Fruit fly (Drosophila melanogaster) whole organism, embryonic: ENCODE measurements around the gene CG10863.

Experiments used
- Atf3 ChIP-seq: fragments of 200-800 bp; sonication (Bioruptor generic); optimal IDR thresholded peaks from 3 replicates; lab custom pipeline; 2016; ENCODE audit warnings: missing biosample characterization, missing genetic modification characterization
- B-H1 ChIP-seq: fragments of 200-800 bp; sonication (Bioruptor generic); IDR thresholded peaks from 3 replicates; pipeline ENCODE4 v1.3.6; 2022; ENCODE audit warnings: missing biosample characterization, missing genetic modification characterization
- CG1024 ChIP-seq: fragments of 200-800 bp; sonication (Bioruptor generic); IDR thresholded peaks from 2 replicates; pipeline ENCODE4 v1.3.6; 2022; ENCODE audit warnings: missing biosample characterization, missing genetic modification characterization
- CG10321 ChIP-seq: fragments of 200-800 bp; sonication (Bioruptor generic); IDR thresholded peaks from 2 replicates; pipeline ENCODE4 v1.3.6; 2022; ENCODE audit warnings: missing biosample characterization, missing genetic modification characterization
- CG12071 ChIP-seq: fragments of 200-800 bp; sonication (Bioruptor generic); optimal IDR thresholded peaks from 3 replicates; lab custom pipeline; 2018; ENCODE audit warnings: missing biosample characterization, mild to moderate bottlenecking, missing genetic modification characterization
- CG12236 ChIP-seq: fragments of 200-800 bp; sonication (Bioruptor generic); optimal IDR thresholded peaks from 2 replicates; lab custom pipeline; 2016; ENCODE audit warnings: missing biosample characterization, missing genetic modification characterization
- CG1529 ChIP-seq: fragments of 200-800 bp; sonication (Bioruptor generic); optimal IDR thresholded peaks from 3 replicates; lab custom pipeline; 2018; ENCODE audit warnings: missing biosample characterization, missing genetic modification characterization
- CG17361 ChIP-seq: fragments of 200-800 bp; sonication (Bioruptor generic); IDR thresholded peaks from 3 replicates; pipeline ENCODE4 v1.3.6; 2022; ENCODE audit warnings: missing biosample characterization, missing genetic modification characterization
- CG17568 ChIP-seq: fragments of 200-800 bp; sonication (Bioruptor generic); optimal IDR thresholded peaks from 2 replicates; lab custom pipeline; 2018; ENCODE audit warnings: missing biosample characterization, mild to moderate bottlenecking, missing genetic modification characterization, moderate library complexity
- CG17829 ChIP-seq: fragments of 200-800 bp; optimal IDR thresholded peaks from 2 replicates; lab custom pipeline; 2019; ENCODE audit warnings: missing biosample characterization, mild to moderate bottlenecking, missing genetic modification characterization, moderate library complexity
- CG18262 ChIP-seq: fragments of 200-800 bp; optimal IDR thresholded peaks from 3 replicates; lab custom pipeline; 2019; ENCODE audit warnings: missing biosample characterization, mild to moderate bottlenecking, missing genetic modification characterization, moderate library complexity
- CG18764 ChIP-seq: fragments of 200-800 bp; sonication (Bioruptor generic); optimal IDR thresholded peaks from 3 replicates; lab custom pipeline; 2016; ENCODE audit warnings: missing biosample characterization, missing genetic modification characterization
- CG2120 ChIP-seq: fragments of 200-800 bp; sonication (Bioruptor generic); optimal IDR thresholded peaks from 3 replicates; lab custom pipeline; 2016; ENCODE audit warnings: missing biosample characterization, missing genetic modification characterization
- CG31365 ChIP-seq: fragments of 200-800 bp; sonication (Bioruptor generic); optimal IDR thresholded peaks from 2 replicates; lab custom pipeline; 2018; ENCODE audit warnings: missing biosample characterization, mild to moderate bottlenecking, missing genetic modification characterization
- CG3847 ChIP-seq: fragments of 200-800 bp; sonication (Bioruptor generic); IDR thresholded peaks from 2 replicates; pipeline ENCODE4 v1.3.6; 2022; ENCODE audit warnings: missing biosample characterization, missing genetic modification characterization
- CG4707 ChIP-seq: fragments of 200-800 bp; sonication (Bioruptor generic); optimal IDR thresholded peaks from 2 replicates; lab custom pipeline; 2018; ENCODE audit warnings: missing biosample characterization, mild to moderate bottlenecking, missing genetic modification characterization, moderate library complexity
- CG4820 ChIP-seq: fragments of 200-800 bp; sonication (Bioruptor generic); optimal IDR thresholded peaks from 3 replicates; lab custom pipeline; 2016; ENCODE audit warnings: missing biosample characterization, missing genetic modification characterization
- CG5953 ChIP-seq: fragments of 200-800 bp; sonication (Bioruptor generic); IDR thresholded peaks from 2 replicates; pipeline ENCODE4 v1.3.6; 2022; ENCODE audit warnings: missing biosample characterization, missing genetic modification characterization
- CG7271 ChIP-seq: fragments of 200-800 bp; sonication (Bioruptor generic); optimal IDR thresholded peaks from 2 replicates; lab custom pipeline; 2018; ENCODE audit warnings: missing biosample characterization, mild to moderate bottlenecking, missing genetic modification characterization, moderate library complexity
- CG9932 ChIP-seq: fragments of 200-800 bp; sonication (Bioruptor generic); IDR thresholded peaks from 2 replicates; pipeline ENCODE4 v1.3.6; 2022; ENCODE audit warnings: missing biosample characterization, missing genetic modification characterization
- CHES-1-like ChIP-seq: fragments of 200-800 bp; sonication (Bioruptor generic); optimal IDR thresholded peaks from 2 replicates; lab custom pipeline; 2016; ENCODE audit warnings: missing biosample characterization, missing genetic modification characterization
- Dek ChIP-seq: fragments of 200-800 bp; sonication (Bioruptor generic); optimal IDR thresholded peaks from 3 replicates; lab custom pipeline; 2019; ENCODE audit warnings: missing biosample characterization, mild to moderate bottlenecking, missing genetic modification characterization, moderate library complexity
- Drgx ChIP-seq: fragments of 200-800 bp; sonication (Bioruptor generic); IDR thresholded peaks from 2 replicates; pipeline ENCODE4 v1.3.6; 2022; ENCODE audit warnings: missing biosample characterization, missing genetic modification characterization
- E2f1 ChIP-seq: fragments of 200-800 bp; sonication (Bioruptor generic); IDR thresholded peaks from 2 replicates; pipeline ENCODE4 v1.3.6; 2022; ENCODE audit warnings: missing biosample characterization, missing genetic modification characterization
- Fer1 ChIP-seq: fragments of 200-800 bp; sonication (Bioruptor generic); optimal IDR thresholded peaks from 2 replicates; lab custom pipeline; 2017; ENCODE audit warnings: missing biosample characterization, mild to moderate bottlenecking, missing genetic modification characterization
- Hr3 ChIP-seq: fragments of 200-800 bp; sonication (Bioruptor generic); optimal IDR thresholded peaks from 3 replicates; lab custom pipeline; 2016; ENCODE audit warnings: missing biosample characterization, missing genetic modification characterization
- Hr39 ChIP-seq: fragments of >200 bp; optimal IDR thresholded peaks from 2 replicates; lab custom pipeline; 2017
- NC2α ChIP-seq: fragments of 200-800 bp; sonication (Bioruptor generic); optimal IDR thresholded peaks from 2 replicates; lab custom pipeline; 2016; ENCODE audit warnings: missing biosample characterization, missing genetic modification characterization
- Neu2 ChIP-seq: fragments of 200-800 bp; sonication (Bioruptor generic); optimal IDR thresholded peaks from 3 replicates; lab custom pipeline; 2016; ENCODE audit warnings: missing biosample characterization, missing genetic modification characterization, borderline replicate concordance
- Opbp ChIP-seq: fragments of 200-800 bp; sonication (Bioruptor generic); IDR thresholded peaks from 3 replicates; pipeline ENCODE4 v1.3.6; 2022; ENCODE audit warnings: missing biosample characterization, missing genetic modification characterization; ENCODE audit not compliant: partially characterized antibody
- Pdp1 ChIP-seq, 2 experiments: fragments of 200-800 bp; sonication (Bioruptor generic); optimal IDR thresholded peaks; 3 replicates each; lab custom pipeline; 2016; ENCODE audit warnings: missing biosample characterization in 2 of 2, missing genetic modification characterization in 2 of 2, mild to moderate bottlenecking in 1 of 2, moderate library complexity in 1 of 2
- Sox102F ChIP-seq: fragments of 200-800 bp; sonication (Bioruptor generic); optimal IDR thresholded peaks from 2 replicates; lab custom pipeline; 2018; ENCODE audit warnings: missing biosample characterization, mild to moderate bottlenecking, missing genetic modification characterization, moderate library complexity
- Spps ChIP-seq: fragments of 200-800 bp; sonication (Bioruptor generic); optimal IDR thresholded peaks from 2 replicates; lab custom pipeline; 2018; ENCODE audit warnings: missing biosample characterization, mild to moderate bottlenecking, missing genetic modification characterization
- Stat92E ChIP-seq, 3 experiments: fragments of >200 bp in 2 of 3; fragments of 200-800 bp in 1 of 3; sonication (Bioruptor generic) in 1 of 3; optimal IDR thresholded peaks; 2 replicates each; lab custom pipeline; 2017 to 2019; ENCODE audit warnings: missing biosample characterization in 3 of 3, missing genetic modification characterization in 3 of 3, mild to moderate bottlenecking in 1 of 3, moderate library complexity in 1 of 3
- Xrp1 ChIP-seq: fragments of 200-800 bp; sonication (Bioruptor generic); IDR thresholded peaks from 2 replicates; pipeline ENCODE4 v1.3.6; 2022; ENCODE audit warnings: missing biosample characterization, missing genetic modification characterization
- al ChIP-seq: fragments of 200-800 bp; sonication (Bioruptor generic); IDR thresholded peaks from 2 replicates; pipeline ENCODE4 v1.3.6; 2022; ENCODE audit warnings: missing biosample characterization, missing genetic modification characterization
- bab2 ChIP-seq: fragments of 200-800 bp; sonication (Bioruptor generic); optimal IDR thresholded peaks from 2 replicates; lab custom pipeline; 2016; ENCODE audit warnings: missing biosample characterization, missing genetic modification characterization
- crc ChIP-seq: fragments of 200-800 bp; sonication (Bioruptor generic); optimal IDR thresholded peaks from 2 replicates; lab custom pipeline; 2016; ENCODE audit warnings: missing biosample characterization, missing genetic modification characterization
- cwo ChIP-seq: fragments of 200-800 bp; sonication (Bioruptor generic); optimal IDR thresholded peaks from 3 replicates; lab custom pipeline; 2017; ENCODE audit warnings: missing biosample characterization, missing genetic modification characterization, mild to moderate bottlenecking, moderate library complexity, missing genetic modification reagents
- dati ChIP-seq: fragments of 200-800 bp; sonication (Bioruptor generic); IDR thresholded peaks from 2 replicates; pipeline ENCODE4 v1.3.6; 2022; ENCODE audit warnings: missing biosample characterization, missing genetic modification characterization
- dimm ChIP-seq: fragments of 200-800 bp; sonication (Bioruptor generic); IDR thresholded peaks from 2 replicates; pipeline ENCODE4 v1.3.6; 2022; ENCODE audit warnings: missing biosample characterization, missing genetic modification characterization
- fd102C ChIP-seq: fragments of 200-800 bp; sonication (Bioruptor generic); optimal IDR thresholded peaks from 2 replicates; lab custom pipeline; 2018; ENCODE audit warnings: missing biosample characterization, mild to moderate bottlenecking, missing genetic modification characterization, moderate library complexity
- fd3F ChIP-seq: fragments of 200-800 bp; sonication (Bioruptor generic); optimal IDR thresholded peaks from 2 replicates; lab custom pipeline; 2018; ENCODE audit warnings: missing biosample characterization, mild to moderate bottlenecking, missing genetic modification characterization, moderate library complexity
- ham ChIP-seq: fragments of 200-800 bp; sonication (Bioruptor generic); IDR thresholded peaks from 2 replicates; pipeline ENCODE4 v1.3.6; 2022; ENCODE audit warnings: missing biosample characterization, missing genetic modification characterization
- luna ChIP-seq: fragments of 200-800 bp; sonication (Bioruptor generic); optimal IDR thresholded peaks from 2 replicates; lab custom pipeline; 2016; ENCODE audit warnings: missing biosample characterization, missing genetic modification characterization
- nom ChIP-seq: fragments of 200-800 bp; sonication (Bioruptor generic); optimal IDR thresholded peaks from 2 replicates; lab custom pipeline; 2017; ENCODE audit warnings: missing biosample characterization, missing genetic modification characterization, mild to moderate bottlenecking, moderate library complexity, missing genetic modification reagents
- pho ChIP-seq: fragments of 200-800 bp; sonication (Bioruptor generic); optimal IDR thresholded peaks from 2 replicates; lab custom pipeline; 2016; ENCODE audit warnings: missing biosample characterization, missing genetic modification characterization
- ro ChIP-seq: fragments of 200-800 bp; sonication (Bioruptor generic); IDR thresholded peaks from 2 replicates; pipeline ENCODE4 v1.3.6; 2022; ENCODE audit warnings: missing biosample characterization, missing genetic modification characterization
- sens ChIP-seq: fragments of 200-800 bp; sonication (Bioruptor generic); peaks from one replicate; lab custom pipeline; 2016; ENCODE audit warnings: missing biosample characterization, missing genetic modification characterization
- sqz ChIP-seq: fragments of 200-800 bp; sonication (Bioruptor generic); optimal IDR thresholded peaks from 3 replicates; lab custom pipeline; 2018; ENCODE audit warnings: missing biosample characterization, mild to moderate bottlenecking, missing genetic modification characterization
- stwl ChIP-seq: fragments of 200-800 bp; sonication (Bioruptor generic); optimal IDR thresholded peaks from 3 replicates; lab custom pipeline; 2018; ENCODE audit warnings: missing biosample characterization, mild to moderate bottlenecking, missing genetic modification characterization, moderate library complexity
- tx ChIP-seq: fragments of 200-800 bp; sonication (Bioruptor generic); optimal IDR thresholded peaks from 2 replicates; lab custom pipeline; 2016; ENCODE audit warnings: missing biosample characterization, missing genetic modification characterization

Gene CG10863

DNA sequence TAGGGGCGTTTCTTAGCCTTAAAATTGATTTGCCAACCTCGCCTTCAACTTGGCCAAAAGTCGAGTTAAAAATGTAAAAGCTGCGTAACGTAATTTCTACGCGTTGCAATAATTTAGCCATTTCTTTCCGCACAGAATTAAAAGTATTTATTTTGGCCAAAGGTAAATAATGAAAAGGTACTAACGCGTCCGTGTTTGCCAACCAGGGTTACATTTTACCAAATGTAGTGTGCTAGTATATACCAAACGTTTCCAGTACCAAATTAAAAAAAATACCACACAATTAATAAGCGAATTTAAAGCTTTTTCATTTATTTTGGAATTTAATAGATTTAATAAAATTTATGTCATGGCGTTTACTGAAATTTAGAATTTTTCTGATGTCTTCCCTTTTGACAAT is 43.3 kb downstream of the CG10863 start, which contains the start of gene Ccz1 (continued):
- TF ChIP-seq B-H1 (GFP tag; lab: Robert Waterston, UW), result no peak
- TF ChIP-seq Dek (tag; lab: Kevin White, UChicago), result peak; percentile 34
- peak; percentile 88 for TF ChIP-seq bab2 (GFP tag; lab: Kevin White, UChicago)
- no peak for TF ChIP-seq dati (GFP tag; lab: Robert Waterston, UW)
- TF ChIP-seq pho (GFP tag; lab: Kevin White, UChicago), result peak; percentile 82
- TF ChIP-seq tx (GFP tag; lab: Kevin White, UChicago), result peak; percentile 76
- TF ChIP-seq CG4707, result peak; percentile 44
- TF ChIP-seq stwl, result peak; percentile 70
- TF ChIP-seq Atf3 (GFP tag; lab: Kevin White, UChicago), result peak; percentile 43
- TF ChIP-seq Hr3 (GFP tag; lab: Kevin White, UChicago), result peak; percentile 57
- TF ChIP-seq Fer1 (GFP tag; lab: Kevin White, UChicago), result peak; percentile 54
- no peak for TF ChIP-seq dimm (GFP tag; lab: Robert Waterston, UW)
- TF ChIP-seq crc (GFP tag; lab: Kevin White, UChicago), result peak; percentile 26
- no peak for TF ChIP-seq CG31365 (tag; lab: Kevin White, UChicago)
- TF ChIP-seq E2f1 (GFP tag; lab: Robert Waterston, UW), result no peak
- no peak for TF ChIP-seq CG10321 (GFP tag; lab: Robert Waterston, UW)
- TF ChIP-seq CG1024 (GFP tag; lab: Robert Waterston, UW), result no peak
- TF ChIP-seq sens (GFP tag; lab: Kevin White, UChicago), result peak; percentile 90
- TF ChIP-seq CG12071, result no peak
- TF ChIP-seq CG17568 (GFP tag; lab: Kevin White, UChicago), result peak; percentile 63
- peak; percentile 38 for TF ChIP-seq CG18262 (tag; lab: Kevin White, UChicago)
- peak; percentile 24 for TF ChIP-seq Spps
- peak; percentile 56 for TF ChIP-seq sqz
- no peak for TF ChIP-seq CG17361 (GFP tag; lab: Robert Waterston, UW)
- peak; percentile 53 for TF ChIP-seq CG12236
- peak; percentile 58 for TF ChIP-seq CG4820 (GFP tag; lab: Kevin White, UChicago)
- no peak for TF ChIP-seq Xrp1
- peak; percentile 36 for TF ChIP-seq nom
- TF ChIP-seq CG7271 (tag; lab: Kevin White, UChicago), result no peak
- TF ChIP-seq Hr39 (lab: Kevin White, UChicago), result no peak
- peak; percentile 58 for TF ChIP-seq CG17829
- TF ChIP-seq CHES-1-like (GFP tag; lab: Kevin White, UChicago), result peak; percentile 79
- no peak for TF ChIP-seq CG5953
- peak; percentile 36 to 76 for TF ChIP-seq Pdp1 (GFP tag; optimal IDR thresholded peaks at IDR 0.05; lab: Kevin White, UChicago)
- peak; percentile 65 for TF ChIP-seq Sox102F (GFP tag; lab: Kevin White, UChicago)
- peak; percentile 67 for TF ChIP-seq CG18764 (GFP tag; lab: Kevin White, UChicago)
- no peak for TF ChIP-seq Opbp
- peak; percentile 41 for TF ChIP-seq luna (GFP tag; lab: Kevin White, UChicago)
- no peak for TF ChIP-seq Neu2 (GFP tag; lab: Kevin White, UChicago)
- peak; percentile 79 for TF ChIP-seq CG2120 (GFP tag; lab: Kevin White, UChicago)
- peak; percentile 49 for TF ChIP-seq NC2α (GFP tag; lab: Kevin White, UChicago)
- TF ChIP-seq ro, result no peak
- peak; percentile 42 for TF ChIP-seq fd102C (GFP tag; lab: Kevin White, UChicago)
- TF ChIP-seq ham (GFP tag; lab: Robert Waterston, UW), result no peak
- TF ChIP-seq cwo (GFP tag; lab: Kevin White, UChicago), result no peak
- TF ChIP-seq CG3847 (GFP tag; lab: Robert Waterston, UW), result no peak
- TF ChIP-seq Stat92E (GFP tag; optimal IDR thresholded peaks at IDR 0.05; lab: Kevin White, UChicago), result no peak
- TF ChIP-seq fd3F (GFP tag; lab: Kevin White, UChicago), result peak; percentile 58
- peak; percentile 56 for TF ChIP-seq CG1529 (GFP tag; lab: Kevin White, UChicago)
- no peak for TF ChIP-seq CG9932 (GFP tag; lab: Robert Waterston, UW)
- TF ChIP-seq al (GFP tag; lab: Robert Waterston, UW), result no peak
- no peak for TF ChIP-seq Drgx (GFP tag; lab: Robert Waterston, UW)
